Fruit fly (Drosophila melanogaster) whole organism, prepupa: ENCODE results near the gene MsrA.
A peak's percentile ranks its signal among the peaks of the same experiment; 100 is the strongest.

Experiments
- Blimp-1 ChIP-seq: fragments of 200-800 bp; sonication (Bioruptor generic); optimal IDR thresholded peaks from 3 replicates; lab custom pipeline; 2017; ENCODE audit warnings: missing biosample characterization, missing genetic modification characterization, mild to moderate bottlenecking, moderate library complexity, missing genetic modification reagents
- CG10631 ChIP-seq: fragments of 200-800 bp; sonication (Bioruptor generic); optimal IDR thresholded peaks from 2 replicates; lab custom pipeline; 2016; ENCODE audit warnings: missing biosample characterization, missing genetic modification characterization
- CG10669 ChIP-seq: fragments of 200-800 bp; sonication (Bioruptor generic); optimal IDR thresholded peaks from 3 replicates; lab custom pipeline; 2018; ENCODE audit warnings: missing biosample characterization, mild to moderate bottlenecking, missing genetic modification characterization, moderate library complexity
- CG11294 ChIP-seq: fragments of 200-800 bp; sonication (Bioruptor generic); IDR thresholded peaks from 2 replicates; pipeline ENCODE4 v1.3.6; 2022; ENCODE audit warnings: missing biosample characterization, missing genetic modification characterization
- CG11762 ChIP-seq: fragments of 200-800 bp; sonication (Bioruptor generic); optimal IDR thresholded peaks from 3 replicates; lab custom pipeline; 2016; ENCODE audit warnings: missing biosample characterization, missing genetic modification characterization; ENCODE audit not compliant: insufficient read depth
- CG11902 ChIP-seq: fragments of 200-800 bp; sonication (Bioruptor generic); optimal IDR thresholded peaks from 3 replicates; lab custom pipeline; 2016; ENCODE audit warnings: missing biosample characterization, missing genetic modification characterization
- CG1621 ChIP-seq: fragments of 200-800 bp; sonication (Bioruptor generic); optimal IDR thresholded peaks from 3 replicates; lab custom pipeline; 2018; ENCODE audit warnings: missing biosample characterization, mild to moderate bottlenecking, missing genetic modification characterization
- CG16779 ChIP-seq: fragments of 200-800 bp; sonication (Bioruptor generic); optimal IDR thresholded peaks from 3 replicates; lab custom pipeline; 2017; ENCODE audit warnings: missing biosample characterization, mild to moderate bottlenecking, missing genetic modification characterization
- CG3032 ChIP-seq: fragments of 200-800 bp; optimal IDR thresholded peaks from 2 replicates; lab custom pipeline; 2019; ENCODE audit warnings: missing biosample characterization, mild to moderate bottlenecking, missing genetic modification characterization, moderate library complexity
- CG31627 ChIP-seq: fragments of 200-800 bp; sonication (Bioruptor generic); optimal IDR thresholded peaks from 3 replicates; lab custom pipeline; 2016; ENCODE audit warnings: missing biosample characterization, missing genetic modification characterization
- CG32006 ChIP-seq: fragments of 200-800 bp; sonication (Bioruptor generic); optimal IDR thresholded peaks from 3 replicates; lab custom pipeline; 2017; ENCODE audit warnings: missing biosample characterization, mild to moderate bottlenecking, missing genetic modification characterization
- CG34406 ChIP-seq: fragments of 200-800 bp; sonication (Bioruptor generic); optimal IDR thresholded peaks from 3 replicates; lab custom pipeline; 2016; ENCODE audit warnings: missing biosample characterization, missing genetic modification characterization
- CG3919 ChIP-seq: fragments of 200-800 bp; sonication (Bioruptor generic); optimal IDR thresholded peaks from 3 replicates; lab custom pipeline; 2016; ENCODE audit warnings: missing biosample characterization, missing genetic modification characterization
- CG4318 ChIP-seq: fragments of 200-800 bp; sonication (Bioruptor generic); optimal IDR thresholded peaks from 3 replicates; lab custom pipeline; 2017; ENCODE audit warnings: missing biosample characterization, mild to moderate bottlenecking, missing genetic modification characterization
- CG6163 ChIP-seq: fragments of 200-800 bp; sonication (Bioruptor generic); IDR thresholded peaks from 3 replicates; pipeline ENCODE4 v1.3.6; 2022; ENCODE audit warnings: missing biosample characterization, missing genetic modification characterization
- CG6276 ChIP-seq: fragments of 200-800 bp; sonication (Bioruptor generic); optimal IDR thresholded peaks from 2 replicates; lab custom pipeline; 2017; ENCODE audit warnings: missing biosample characterization, mild to moderate bottlenecking, missing genetic modification characterization
- CG6792 ChIP-seq: fragments of 200-800 bp; sonication (Bioruptor generic); optimal IDR thresholded peaks from 3 replicates; lab custom pipeline; 2016; ENCODE audit warnings: missing biosample characterization, missing genetic modification characterization
- CG6854 ChIP-seq: fragments of 200-800 bp; sonication (Bioruptor generic); optimal IDR thresholded peaks from 2 replicates; lab custom pipeline; 2017; ENCODE audit warnings: missing biosample characterization, mild to moderate bottlenecking, missing genetic modification characterization
- CG7368 ChIP-seq: fragments of 200-800 bp; sonication (Bioruptor generic); optimal IDR thresholded peaks from 3 replicates; lab custom pipeline; 2016; ENCODE audit warnings: missing biosample characterization, missing genetic modification characterization
- CG8319 ChIP-seq: fragments of 200-800 bp; sonication (Bioruptor generic); optimal IDR thresholded peaks from 3 replicates; lab custom pipeline; 2016; ENCODE audit warnings: missing biosample characterization, missing genetic modification characterization
- CG8632 ChIP-seq: fragments of 200-800 bp; sonication (Bioruptor generic); optimal IDR thresholded peaks from 3 replicates; lab custom pipeline; 2016; ENCODE audit warnings: missing biosample characterization, missing genetic modification characterization
- CG9139 ChIP-seq: fragments of 200-800 bp; sonication (Bioruptor generic); optimal IDR thresholded peaks from 3 replicates; lab custom pipeline; 2017; ENCODE audit warnings: missing biosample characterization, mild to moderate bottlenecking, missing genetic modification characterization
- Eip75B ChIP-seq: fragments of 200-800 bp; sonication (Bioruptor generic); optimal IDR thresholded peaks from 3 replicates; lab custom pipeline; 2016; ENCODE audit warnings: missing biosample characterization, missing genetic modification characterization
- Eip93F ChIP-seq: fragments of 200-800 bp; sonication (Bioruptor generic); optimal IDR thresholded peaks from 2 replicates; lab custom pipeline; 2016; ENCODE audit warnings: missing biosample characterization, mild to moderate bottlenecking, missing genetic modification characterization
- Ets21C ChIP-seq: fragments of 200-800 bp; sonication (Bioruptor generic); optimal IDR thresholded peaks from 3 replicates; lab custom pipeline; 2016; ENCODE audit warnings: missing biosample characterization, missing genetic modification characterization
- Ets96B ChIP-seq: fragments of 200-800 bp; optimal IDR thresholded peaks from 2 replicates; lab custom pipeline; 2019; ENCODE audit warnings: missing biosample characterization, mild to moderate bottlenecking, missing genetic modification characterization, moderate library complexity
- Gug ChIP-seq: fragments of 200-800 bp; sonication (Bioruptor generic); IDR thresholded peaks from 2 replicates; pipeline ENCODE4 v1.3.6; 2022; ENCODE audit warnings: missing biosample characterization, missing genetic modification characterization
- Hr38 ChIP-seq: sonication (Bioruptor generic); optimal IDR thresholded peaks from 2 replicates; lab custom pipeline; 2016; ENCODE audit warnings: missing biosample characterization, missing genetic modification characterization
- Hr39 ChIP-seq: fragments of 200-800 bp; sonication (Bioruptor generic); optimal IDR thresholded peaks from 2 replicates; lab custom pipeline; 2016; ENCODE audit warnings: missing biosample characterization, missing genetic modification characterization
- Hr4 ChIP-seq: fragments of 200-800 bp; sonication (Bioruptor generic); optimal IDR thresholded peaks from 3 replicates; lab custom pipeline; 2016; ENCODE audit warnings: missing biosample characterization, missing genetic modification characterization
- Lpt ChIP-seq: fragments of 200-800 bp; sonication (Bioruptor generic); optimal IDR thresholded peaks from 3 replicates; lab custom pipeline; 2016; ENCODE audit warnings: missing biosample characterization, missing genetic modification characterization
- OdsH ChIP-seq: fragments of 200-800 bp; sonication (Bioruptor generic); optimal IDR thresholded peaks from 3 replicates; lab custom pipeline; 2016; ENCODE audit warnings: missing biosample characterization, missing genetic modification characterization
- Smox ChIP-seq: fragments of 200-800 bp; sonication (Bioruptor generic); optimal IDR thresholded peaks from 3 replicates; lab custom pipeline; 2016; ENCODE audit warnings: missing biosample characterization, missing genetic modification characterization
- Sox102F ChIP-seq: fragments of 200-800 bp; sonication (Bioruptor generic); optimal IDR thresholded peaks from 2 replicates; lab custom pipeline; 2016; ENCODE audit warnings: missing biosample characterization, mild to moderate bottlenecking, missing genetic modification characterization
- Sox14 ChIP-seq: fragments of 200-800 bp; sonication (Bioruptor generic); optimal IDR thresholded peaks from 3 replicates; lab custom pipeline; 2016; ENCODE audit warnings: missing biosample characterization, missing genetic modification characterization
- Sox15 ChIP-seq: fragments of 200-800 bp; sonication (Bioruptor generic); optimal IDR thresholded peaks from 3 replicates; lab custom pipeline; 2016; ENCODE audit warnings: missing biosample characterization, missing genetic modification characterization
- achi ChIP-seq: fragments of 200-800 bp; sonication (Bioruptor generic); optimal IDR thresholded peaks from 3 replicates; lab custom pipeline; 2016; ENCODE audit warnings: missing biosample characterization, missing genetic modification characterization
- acj6 ChIP-seq: fragments of 200-800 bp; sonication (Bioruptor generic); optimal IDR thresholded peaks from 3 replicates; lab custom pipeline; 2016; ENCODE audit warnings: missing biosample characterization, missing genetic modification characterization
- cyc ChIP-seq: fragments of 200-800 bp; sonication (Bioruptor generic); optimal IDR thresholded peaks from 3 replicates; lab custom pipeline; 2016; ENCODE audit warnings: missing biosample characterization, missing genetic modification characterization
- dac ChIP-seq: fragments of 200-800 bp; sonication (Bioruptor generic); optimal IDR thresholded peaks from 2 replicates; lab custom pipeline; 2017; ENCODE audit warnings: missing biosample characterization, mild to moderate bottlenecking, missing genetic modification characterization
- dsx ChIP-seq: fragments of 200-800 bp; optimal IDR thresholded peaks from 3 replicates; lab custom pipeline; 2019; ENCODE audit warnings: missing biosample characterization, mild to moderate bottlenecking, missing genetic modification characterization, moderate library complexity; ENCODE audit not compliant: poor library complexity, severe bottlenecking
- eg ChIP-seq: fragments of 200-800 bp; sonication (Bioruptor generic); IDR thresholded peaks from 3 replicates; pipeline ENCODE4 v1.3.6; 2022; ENCODE audit warnings: missing biosample characterization, missing genetic modification characterization
- esn ChIP-seq: fragments of 200-800 bp; sonication (Bioruptor generic); optimal IDR thresholded peaks from 2 replicates; lab custom pipeline; 2016; ENCODE audit warnings: missing biosample characterization, mild to moderate bottlenecking, missing genetic modification characterization, moderate library complexity
- fd85E ChIP-seq: fragments of 200-800 bp; sonication (Bioruptor generic); optimal IDR thresholded peaks from 3 replicates; lab custom pipeline; 2016; ENCODE audit warnings: missing biosample characterization, missing genetic modification characterization
- fkh ChIP-seq: fragments of 200-800 bp; sonication (Bioruptor generic); optimal IDR thresholded peaks from 3 replicates; lab custom pipeline; 2017; ENCODE audit warnings: missing biosample characterization, mild to moderate bottlenecking, missing genetic modification characterization, moderate library complexity
- lz ChIP-seq: fragments of 200-800 bp; sonication (Bioruptor generic); optimal IDR thresholded peaks from 3 replicates; lab custom pipeline; 2016; ENCODE audit warnings: missing biosample characterization, missing genetic modification characterization
- net ChIP-seq: fragments of 200-800 bp; sonication (Bioruptor generic); optimal IDR thresholded peaks from 3 replicates; lab custom pipeline; 2016; ENCODE audit warnings: missing biosample characterization, missing genetic modification characterization
- pdm3 ChIP-seq: fragments of 200-800 bp; sonication (Bioruptor generic); optimal IDR thresholded peaks from 3 replicates; lab custom pipeline; 2016; ENCODE audit warnings: missing biosample characterization, missing genetic modification characterization
- spab ChIP-seq: fragments of 200-800 bp; sonication (Bioruptor generic); optimal IDR thresholded peaks from 2 replicates; lab custom pipeline; 2017; ENCODE audit warnings: missing biosample characterization, mild to moderate bottlenecking, missing genetic modification characterization, missing genetic modification reagents
- svp ChIP-seq: fragments of 200-800 bp; sonication (Bioruptor generic); peaks from one replicate; lab custom pipeline; 2016; ENCODE audit warnings: missing biosample characterization, missing genetic modification characterization
- topi ChIP-seq: fragments of 200-800 bp; sonication (Bioruptor generic); optimal IDR thresholded peaks from 3 replicates; lab custom pipeline; 2016; ENCODE audit warnings: missing biosample characterization, missing genetic modification characterization
- vri ChIP-seq: fragments of 200-800 bp; sonication (Bioruptor generic); optimal IDR thresholded peaks from 3 replicates; lab custom pipeline; 2016; ENCODE audit warnings: missing biosample characterization, mild to moderate bottlenecking, missing genetic modification characterization

Gene MsrA

dm6 chr3L:15508233-15508632 lies 2.6 kb upstream of the MsrA start, which contains the start of gene CG7841:
Gene CG7841 (minus strand): TSS chr3L:15508252.
- TF ChIP-seq dac (GFP tag; lab: Kevin White, UChicago) (peak; percentile 96), CG9139 (GFP tag; lab: Kevin White, UChicago) (peak; percentile 97), spab (peak; percentile 96), Sox102F (GFP tag; lab: Kevin White, UChicago) (peak; percentile 99), Eip93F (peak; percentile 99), pdm3 (GFP tag; lab: Kevin White, UChicago) (peak; percentile 98), Hr38 (GFP tag; lab: Kevin White, UChicago) (peak; percentile 40), eg (GFP tag; lab: Robert Waterston, UW) (peak; percentile 98; the same call in 2 of the 3 replicates), Hr39 (peak; percentile 97), CG31627 (GFP tag; lab: Kevin White, UChicago) (peak; percentile 97), CG34406 (peak; percentile 98), CG7368 (peak; percentile 97), esn (GFP tag; lab: Kevin White, UChicago) (peak; percentile 99), CG3032 (tag; lab: Kevin White, UChicago) (peak; percentile 99), Eip75B (GFP tag; lab: Kevin White, UChicago) (peak; percentile 99), CG16779 (tag; lab: Kevin White, UChicago) (peak; percentile 97), CG4318 (peak; percentile 93), acj6 (GFP tag; lab: Kevin White, UChicago) (peak; percentile 98), CG6276 (GFP tag; lab: Kevin White, UChicago) (peak; percentile 97), topi (GFP tag; lab: Kevin White, UChicago) (peak; percentile 99), Ets96B (tag; lab: Kevin White, UChicago) (peak; percentile 98), Sox14 (GFP tag; lab: Kevin White, UChicago) (peak; percentile 98), CG11762 (GFP tag; lab: Kevin White, UChicago) (peak; percentile 96), CG10669 (GFP tag; lab: Kevin White, UChicago) (peak; percentile 98), lz (GFP tag; lab: Kevin White, UChicago) (peak; percentile 99), CG8319 (GFP tag; lab: Kevin White, UChicago) (peak; percentile 95), CG6163 (GFP tag; lab: Robert Waterston, UW) (peak; percentile 98), CG6854 (GFP tag; lab: Kevin White, UChicago) (peak; percentile 99), net (GFP tag; lab: Kevin White, UChicago) (peak; percentile 98), vri (GFP tag; lab: Kevin White, UChicago) (peak; percentile 99), CG1621 (peak; percentile 97), CG32006 (GFP tag; lab: Kevin White, UChicago) (peak; percentile 96), CG3919 (GFP tag; lab: Kevin White, UChicago) (peak; percentile 99), Sox15 (GFP tag; lab: Kevin White, UChicago) (peak; percentile 92), cyc (GFP tag; lab: Kevin White, UChicago) (peak; percentile 97), fd85E (GFP tag; lab: Kevin White, UChicago) (peak; percentile 93), CG11902 (GFP tag; lab: Kevin White, UChicago) (peak; percentile 90), Ets21C (peak; percentile 96), OdsH (GFP tag; lab: Kevin White, UChicago) (peak; percentile 97), Gug (GFP tag; lab: Robert Waterston, UW) (peak; percentile 93), Smox (GFP tag; lab: Kevin White, UChicago) (peak; percentile 98), Blimp-1 (GFP tag; lab: Kevin White, UChicago) (peak; percentile 93), achi (GFP tag; lab: Kevin White, UChicago) (peak; percentile 97), Lpt (GFP tag; lab: Kevin White, UChicago) (peak; percentile 96), Hr4 (peak; percentile 98), CG10631 (GFP tag; lab: Kevin White, UChicago) (peak; percentile 94), CG11294 (GFP tag; lab: Robert Waterston, UW) (peak; percentile 90; the same call in 1 of the 2 replicates), fkh (GFP tag; lab: Kevin White, UChicago) (peak; percentile 89), CG6792 (peak; percentile 98), CG8632 (peak; percentile 97), svp (GFP tag; lab: Kevin White, UChicago) (peak; percentile 99), dsx (peak; percentile 98)
